Fruit fly (Drosophila melanogaster): Measurements from ENCODE around the gene Ac78C.

DNA sequence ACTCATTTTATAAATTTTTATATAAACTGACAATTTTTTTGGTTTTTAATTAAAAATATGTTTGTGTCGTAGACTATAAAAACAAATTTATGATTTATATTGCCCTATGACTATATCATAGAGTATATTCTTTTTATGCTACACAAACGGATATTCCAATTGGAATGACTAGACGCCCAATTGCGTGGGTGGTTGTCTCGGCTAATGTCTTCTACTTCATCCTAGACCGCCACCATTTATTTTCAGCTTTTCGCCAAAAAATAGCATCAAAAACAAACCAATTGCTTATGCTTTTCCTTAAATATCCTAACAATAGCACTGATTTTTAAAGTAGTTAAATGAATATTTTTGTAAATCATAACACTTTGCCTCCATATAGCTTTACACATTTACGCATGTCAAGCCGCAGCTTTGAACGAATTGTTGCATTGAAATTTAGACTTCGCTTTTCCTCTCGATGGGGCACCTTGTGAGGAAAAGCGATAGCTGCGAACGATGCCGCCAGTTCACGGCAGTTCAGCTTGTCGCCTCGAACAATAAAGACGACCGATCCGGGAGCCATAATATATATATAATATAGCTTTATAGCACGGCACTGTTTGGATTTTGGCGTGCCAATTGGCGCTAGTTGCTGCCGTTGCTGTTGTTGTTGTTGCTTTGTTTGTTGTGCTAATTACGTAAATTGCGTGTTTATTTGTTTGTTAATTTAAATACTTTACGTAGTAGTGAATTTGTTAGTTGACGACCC, 30.5 kb upstream of the Ac78C start:
- TF ChIP-seq usp (GFP tag; optimal IDR thresholded peaks at IDR 0.05) (no peak), Dll (optimal IDR thresholded peaks at IDR 0.05) (no peak), EcR (GFP tag; optimal IDR thresholded peaks at IDR 0.05) (peak in 1 of 2 experiments; percentile 52)
